Fruit fly (Drosophila melanogaster) whole organism, embryonic: ENCODE data around the gene CG43998.
A peak's percentile ranks its signal among the peaks of the same experiment; 100 is the strongest.

Experiments
- Adf1 ChIP-seq: fragments of 200-800 bp; sonication (Bioruptor generic); IDR thresholded peaks from 2 replicates; pipeline ENCODE4 v1.3.6; 2022; ENCODE audit warnings: missing biosample characterization, missing genetic modification characterization
- BEAF-32 ChIP-seq: fragments of 200-800 bp; sonication (Bioruptor generic); optimal IDR thresholded peaks from 3 replicates; lab custom pipeline; 2017; ENCODE audit warnings: missing biosample characterization, missing genetic modification characterization, mild to moderate bottlenecking, moderate library complexity, missing genetic modification reagents
- Bdp1 ChIP-seq: fragments of 200-800 bp; sonication (Bioruptor generic); optimal IDR thresholded peaks from 3 replicates; lab custom pipeline; 2016; ENCODE audit warnings: missing biosample characterization, missing genetic modification characterization
- CG10267 ChIP-seq: fragments of 200-800 bp; sonication (Bioruptor generic); optimal IDR thresholded peaks from 2 replicates; lab custom pipeline; 2018; ENCODE audit warnings: missing biosample characterization, mild to moderate bottlenecking, missing genetic modification characterization, moderate library complexity
- CG11456 ChIP-seq: fragments of 200-800 bp; sonication (Bioruptor generic); IDR thresholded peaks from 3 replicates; pipeline ENCODE4 v1.3.6; 2022; ENCODE audit warnings: missing biosample characterization, missing genetic modification characterization
- CG11696 ChIP-seq: fragments of 200-800 bp; sonication (Bioruptor generic); IDR thresholded peaks from 2 replicates; pipeline ENCODE4 v1.3.6; 2022; ENCODE audit warnings: missing biosample characterization, missing genetic modification characterization
- CG2712 ChIP-seq: fragments of 200-800 bp; optimal IDR thresholded peaks from 3 replicates; lab custom pipeline; 2019; ENCODE audit warnings: missing biosample characterization, mild to moderate bottlenecking, missing genetic modification characterization, moderate library complexity
- CG2889 ChIP-seq: fragments of 200-800 bp; sonication (Bioruptor generic); IDR thresholded peaks from 3 replicates; pipeline ENCODE4 v1.3.6; 2022; ENCODE audit warnings: missing biosample characterization, missing genetic modification characterization
- CG4328 ChIP-seq: fragments of 200-800 bp; sonication (Bioruptor generic); optimal IDR thresholded peaks from 3 replicates; lab custom pipeline; 2017; ENCODE audit warnings: missing biosample characterization, missing genetic modification reagents, missing genetic modification characterization
- CG5180 ChIP-seq: fragments of 200-800 bp; sonication (Bioruptor generic); optimal IDR thresholded peaks from 3 replicates; lab custom pipeline; 2017; ENCODE audit warnings: missing biosample characterization, missing genetic modification characterization, mild to moderate bottlenecking, moderate library complexity, missing genetic modification reagents
- CG5953 ChIP-seq: fragments of 200-800 bp; sonication (Bioruptor generic); IDR thresholded peaks from 2 replicates; pipeline ENCODE4 v1.3.6; 2022; ENCODE audit warnings: missing biosample characterization, missing genetic modification characterization
- CG7928 ChIP-seq: fragments of 200-800 bp; sonication (Bioruptor generic); optimal IDR thresholded peaks from 2 replicates; lab custom pipeline; 2017; ENCODE audit warnings: missing biosample characterization, mild to moderate bottlenecking, missing genetic modification characterization
- CG9876 ChIP-seq: fragments of 200-800 bp; sonication (Bioruptor generic); optimal IDR thresholded peaks from 2 replicates; lab custom pipeline; 2016; ENCODE audit warnings: missing biosample characterization, missing genetic modification characterization
- CkIIα-i1 ChIP-seq: fragments of 200-800 bp; sonication (Bioruptor generic); IDR thresholded peaks from 2 replicates; pipeline ENCODE4 v1.3.6; 2022; ENCODE audit warnings: missing biosample characterization, missing genetic modification characterization
- D19A ChIP-seq: fragments of 200-800 bp; optimal IDR thresholded peaks from 3 replicates; lab custom pipeline; 2019; ENCODE audit warnings: missing biosample characterization, mild to moderate bottlenecking, missing genetic modification characterization, moderate library complexity
- Dfd ChIP-seq, 2 experiments: fragments of >200 bp; optimal IDR thresholded peaks; 2 replicates each; lab custom pipeline; 2017; ENCODE audit warnings: missing biosample characterization in 2 of 2, missing genetic modification characterization in 2 of 2
- Dip3 ChIP-seq: fragments of 200-800 bp; sonication (Bioruptor generic); optimal IDR thresholded peaks from 3 replicates; lab custom pipeline; 2016; ENCODE audit warnings: missing biosample characterization, missing genetic modification characterization
- Dll ChIP-seq: fragments of 200-800 bp; sonication (Bioruptor generic); IDR thresholded peaks from 4 replicates; pipeline ENCODE4 v1.3.6; 2022; ENCODE audit warnings: missing biosample characterization, missing genetic modification characterization; ENCODE audit not compliant: partially characterized antibody
- Doc2 ChIP-seq: fragments of 200-800 bp; sonication (Bioruptor generic); IDR thresholded peaks from 2 replicates; pipeline ENCODE4 v1.3.6; 2022; ENCODE audit warnings: missing biosample characterization, missing genetic modification characterization
- Dp ChIP-seq: fragments of 200-800 bp; sonication (Bioruptor generic); optimal IDR thresholded peaks from 2 replicates; lab custom pipeline; 2018; ENCODE audit warnings: missing biosample characterization, mild to moderate bottlenecking, missing genetic modification characterization, moderate library complexity
- Drgx ChIP-seq: fragments of 200-800 bp; sonication (Bioruptor generic); IDR thresholded peaks from 2 replicates; pipeline ENCODE4 v1.3.6; 2022; ENCODE audit warnings: missing biosample characterization, missing genetic modification characterization
- GATAe ChIP-seq: fragments of 200-800 bp; sonication (Bioruptor generic); conservative IDR thresholded peaks from 2 replicates; pipeline ENCODE4 v1.3.6; 2022; ENCODE audit warnings: missing biosample characterization, missing genetic modification characterization
- Gug ChIP-seq: fragments of 200-800 bp; sonication (Bioruptor generic); IDR thresholded peaks from 4 replicates; pipeline ENCODE4 v1.3.6; 2022; ENCODE audit warnings: missing biosample characterization, missing genetic modification characterization
- HLHmδ ChIP-seq: fragments of 200-800 bp; sonication (Bioruptor generic); optimal IDR thresholded peaks from 2 replicates; lab custom pipeline; 2018; ENCODE audit warnings: missing biosample characterization, mild to moderate bottlenecking, missing genetic modification characterization, moderate library complexity
- MBD-R2 ChIP-seq: fragments of 200-800 bp; sonication (Bioruptor generic); IDR thresholded peaks from 2 replicates; pipeline ENCODE4 v1.3.6; 2022; ENCODE audit warnings: missing biosample characterization, missing genetic modification characterization
- Rx ChIP-seq: fragments of 200-800 bp; sonication (Bioruptor generic); IDR thresholded peaks from 2 replicates; pipeline ENCODE4 v1.3.6; 2022; ENCODE audit warnings: missing biosample characterization, missing genetic modification characterization
- Scr ChIP-seq: fragments of 200-800 bp; sonication (Bioruptor generic); IDR thresholded peaks from 2 replicates; pipeline ENCODE4 v1.3.6; 2022; ENCODE audit warnings: missing biosample characterization, missing genetic modification characterization; ENCODE audit not compliant: partially characterized antibody
- Vsx1 ChIP-seq: fragments of 200-800 bp; sonication (Bioruptor generic); optimal IDR thresholded peaks from 2 replicates; lab custom pipeline; 2017; ENCODE audit warnings: missing biosample characterization, mild to moderate bottlenecking, missing genetic modification characterization, missing genetic modification reagents
- Xrp1 ChIP-seq: fragments of 200-800 bp; sonication (Bioruptor generic); IDR thresholded peaks from 2 replicates; pipeline ENCODE4 v1.3.6; 2022; ENCODE audit warnings: missing biosample characterization, missing genetic modification characterization
- ac ChIP-seq: fragments of 200-800 bp; sonication (Bioruptor generic); optimal IDR thresholded peaks from 3 replicates; lab custom pipeline; 2017; ENCODE audit warnings: missing biosample characterization, mild to moderate bottlenecking, missing genetic modification characterization
- cas ChIP-seq: fragments of 200-800 bp; sonication (Bioruptor generic); IDR thresholded peaks from 2 replicates; pipeline ENCODE4 v1.3.6; 2022; ENCODE audit warnings: missing biosample characterization, missing genetic modification characterization
- ci ChIP-seq: fragments of 200-800 bp; sonication (Bioruptor generic); IDR thresholded peaks from 3 replicates; pipeline ENCODE4 v1.3.6; 2022; ENCODE audit warnings: missing biosample characterization, missing genetic modification characterization
- dm ChIP-seq: fragments of 200-800 bp; sonication (Bioruptor generic); optimal IDR thresholded peaks from 3 replicates; lab custom pipeline; 2016; ENCODE audit warnings: missing biosample characterization, missing genetic modification characterization
- dysf ChIP-seq: fragments of 200-800 bp; sonication (Bioruptor generic); IDR thresholded peaks from 3 replicates; pipeline ENCODE4 v1.3.6; 2022; ENCODE audit warnings: missing biosample characterization, missing genetic modification characterization
- ftz-f1 ChIP-seq: fragments of 200-800 bp; sonication (Bioruptor generic); optimal IDR thresholded peaks from 2 replicates; lab custom pipeline; 2016; ENCODE audit warnings: missing biosample characterization, missing genetic modification characterization
- maf-S ChIP-seq: fragments of 200-800 bp; sonication (Bioruptor generic); optimal IDR thresholded peaks from 2 replicates; lab custom pipeline; 2016; ENCODE audit warnings: missing biosample characterization, missing genetic modification characterization
- nerfin-1 ChIP-seq: fragments of 200-800 bp; sonication (Bioruptor generic); optimal IDR thresholded peaks from 3 replicates; lab custom pipeline; 2019; ENCODE audit warnings: missing biosample characterization, mild to moderate bottlenecking, missing genetic modification characterization, moderate library complexity
- pb ChIP-seq: fragments of 200-800 bp; sonication (Bioruptor generic); optimal IDR thresholded peaks from 3 replicates; lab custom pipeline; 2016; ENCODE audit warnings: missing biosample characterization, missing genetic modification characterization
- pita ChIP-seq: fragments of 200-800 bp; sonication (Bioruptor generic); optimal IDR thresholded peaks from 2 replicates; lab custom pipeline; 2017; ENCODE audit warnings: missing biosample characterization, mild to moderate bottlenecking, missing genetic modification characterization
- scrt ChIP-seq: fragments of 200-800 bp; sonication (Bioruptor generic); optimal IDR thresholded peaks from 2 replicates; lab custom pipeline; 2018; ENCODE audit warnings: missing biosample characterization, mild to moderate bottlenecking, missing genetic modification characterization, moderate library complexity
- shn ChIP-seq: fragments of 200-800 bp; sonication (Bioruptor generic); optimal IDR thresholded peaks from 3 replicates; lab custom pipeline; 2016; ENCODE audit warnings: missing biosample characterization, missing genetic modification characterization
- sisA ChIP-seq: fragments of 200-800 bp; sonication (Bioruptor generic); IDR thresholded peaks from 2 replicates; pipeline ENCODE4 v1.3.6; 2022; ENCODE audit warnings: missing biosample characterization, missing genetic modification characterization
- sug ChIP-seq: fragments of 200-800 bp; optimal IDR thresholded peaks from 2 replicates; lab custom pipeline; 2019; ENCODE audit warnings: missing biosample characterization, mild to moderate bottlenecking, missing genetic modification characterization, moderate library complexity
- tgo ChIP-seq: fragments of 200-800 bp; sonication (Bioruptor generic); IDR thresholded peaks from 3 replicates; pipeline ENCODE4 v1.3.6; 2022; ENCODE audit warnings: missing biosample characterization, missing genetic modification characterization
- tup ChIP-seq: fragments of 200-800 bp; sonication (Bioruptor generic); optimal IDR thresholded peaks from 2 replicates; lab custom pipeline; 2016; ENCODE audit warnings: missing biosample characterization, mild to moderate bottlenecking, missing genetic modification characterization, moderate library complexity
- wor ChIP-seq: fragments of 200-800 bp; sonication (Bioruptor generic); IDR thresholded peaks from 2 replicates; pipeline ENCODE4 v1.3.6; 2022; ENCODE audit warnings: missing biosample characterization, missing genetic modification characterization
- zen ChIP-seq: fragments of 200-800 bp; sonication (Bioruptor generic); optimal IDR thresholded peaks from 3 replicates; lab custom pipeline; 2018; ENCODE audit warnings: missing biosample characterization, mild to moderate bottlenecking, missing genetic modification characterization, moderate library complexity

The CG43998 gene

DNA sequence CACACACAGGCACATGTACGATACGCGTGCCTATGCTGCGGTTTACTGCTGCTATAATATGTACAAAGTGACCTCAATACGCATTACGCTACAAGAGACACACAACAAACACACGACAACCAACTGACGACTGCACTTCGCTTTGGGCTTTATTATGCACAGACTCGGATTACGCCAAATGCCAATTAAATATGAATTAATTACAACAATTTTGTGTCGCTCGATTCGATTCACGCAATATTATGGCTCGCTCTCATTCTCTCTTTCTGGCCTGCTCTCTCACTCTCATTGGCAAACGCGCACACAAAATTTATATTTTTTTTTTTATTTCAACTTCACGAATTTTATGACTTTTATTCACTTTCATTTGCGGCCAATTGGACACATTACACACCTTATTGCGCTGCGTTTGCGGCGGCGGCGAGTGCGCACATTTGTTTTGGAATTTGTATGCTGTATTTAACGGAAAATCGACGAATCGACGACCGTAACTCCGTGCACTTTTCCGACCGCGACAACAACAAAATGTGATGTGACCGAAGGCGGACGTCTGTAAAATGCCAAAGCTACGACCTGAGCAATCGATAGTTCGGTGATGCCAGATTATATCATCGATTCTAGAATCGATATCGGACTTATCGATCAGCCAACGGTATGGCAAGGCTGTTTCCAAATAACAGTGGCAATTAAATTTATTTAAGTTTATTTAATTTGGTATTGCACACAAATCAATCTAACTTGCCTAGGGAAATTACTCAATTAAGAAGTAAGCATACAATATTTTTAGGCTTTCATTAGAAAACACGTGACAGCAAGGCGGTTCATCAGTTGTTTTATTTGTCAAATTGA is 6.1 kb downstream of the CG43998 start, which contains the start of the genes sba and CG31141 (continued):
- TF ChIP-seq Dll (GFP tag; lab: Robert Waterston, UW), result peak; percentile 79
- no peak for TF ChIP-seq maf-S (GFP tag; lab: Kevin White, UChicago)
- TF ChIP-seq Rx (GFP tag; lab: Robert Waterston, UW), result no peak
- TF ChIP-seq Dp, result peak; percentile 71
- no peak for TF ChIP-seq Drgx (GFP tag; lab: Robert Waterston, UW)
- peak; percentile 9 for TF ChIP-seq Dip3 (GFP tag; lab: Kevin White, UChicago)
- peak; percentile 15 for TF ChIP-seq CG10267 (tag; lab: Kevin White, UChicago)
- no peak for TF ChIP-seq CG7928 (GFP tag; lab: Kevin White, UChicago)
- TF ChIP-seq Doc2, result no peak
- no peak for TF ChIP-seq Bdp1
- TF ChIP-seq D19A (tag; lab: Kevin White, UChicago), result no peak
- no peak for TF ChIP-seq CkIIα-i1 (GFP tag; lab: Robert Waterston, UW)
- no peak for TF ChIP-seq sug (tag; lab: Kevin White, UChicago)
- TF ChIP-seq ac (GFP tag; lab: Kevin White, UChicago), result no peak
- TF ChIP-seq CG2712 (tag; lab: Kevin White, UChicago), result peak; percentile 0
- TF ChIP-seq pita (GFP tag; lab: Kevin White, UChicago), result no peak
- TF ChIP-seq tgo, result no peak

DNA sequence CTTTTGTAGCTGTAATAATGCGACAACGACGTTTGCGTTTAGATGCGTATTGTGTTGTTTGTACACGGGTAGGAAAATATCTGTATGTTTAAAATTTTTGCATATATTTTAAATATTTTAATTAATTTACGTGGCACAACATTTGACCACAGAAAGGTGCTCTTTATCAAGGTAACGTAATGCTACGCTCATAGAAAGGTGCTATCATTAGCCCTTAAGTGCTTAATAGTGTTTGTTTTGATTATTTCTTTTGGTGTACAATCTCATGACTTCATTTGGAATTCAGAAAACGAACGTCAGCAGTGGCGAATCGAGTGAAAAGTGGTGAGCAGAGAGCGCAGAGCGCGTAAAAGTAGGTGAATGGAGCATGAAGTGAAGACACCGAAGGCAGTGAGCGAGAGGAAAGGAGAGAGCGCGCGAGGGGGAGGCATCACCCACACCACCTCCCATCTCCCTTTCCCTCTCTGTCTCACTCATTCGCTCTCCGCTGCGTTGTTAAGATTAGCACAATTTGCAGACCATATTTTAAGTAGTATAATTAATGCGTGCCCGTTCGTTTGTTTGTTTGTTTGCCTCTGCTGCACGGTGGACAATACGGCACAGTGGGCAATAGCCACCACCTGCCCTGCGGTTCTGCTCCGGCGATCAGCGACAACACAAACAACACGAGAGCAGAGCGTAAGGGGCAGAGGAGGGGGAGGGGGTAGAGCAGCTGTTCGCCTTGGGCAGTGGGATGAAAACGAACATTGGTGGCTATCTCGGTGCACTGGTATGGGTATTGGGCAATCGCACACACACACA is 6.9 kb downstream of the CG43998 start:
- TF ChIP-seq CG11696 (GFP tag; lab: Robert Waterston, UW) (no peak), Xrp1 (GFP tag; lab: Robert Waterston, UW) (peak; percentile 58), cas (no peak), ci (GFP tag; lab: Robert Waterston, UW) (peak; percentile 57; the same call in 1 of the 3 replicates), Adf1 (GFP tag; lab: Robert Waterston, UW) (peak; percentile 40; the same call in 1 of the 2 replicates), MBD-R2 (peak; percentile 13; the same call in 1 of the 2 replicates), dm (GFP tag; lab: Kevin White, UChicago) (no peak), ftz-f1 (GFP tag; lab: Kevin White, UChicago) (peak; percentile 90), zen (no peak), GATAe (no peak), wor (GFP tag; lab: Robert Waterston, UW) (no peak), CG5953 (GFP tag; lab: Robert Waterston, UW) (no peak), HLHmδ (peak; percentile 53), BEAF-32 (GFP tag; lab: Kevin White, UChicago) (no peak), nerfin-1 (tag; lab: Kevin White, UChicago) (no peak), Dfd (GFP tag; optimal IDR thresholded peaks at IDR 0.05; lab: Kevin White, UChicago) (no peak), CG11456 (GFP tag; lab: Robert Waterston, UW) (0 out of 3 replicates have a peak, but pooled peaks have one; percentile 57), CG2889 (0 out of 3 replicates have a peak, but pooled peaks have one; percentile 12), Gug (peak; percentile 39; the same call in 2 of the 4 replicates), dysf (peak; percentile 40), Scr (peak; percentile 41), CG4328 (GFP tag; lab: Kevin White, UChicago) (peak; percentile 35), scrt (GFP tag; lab: Kevin White, UChicago) (no peak), CG9876 (GFP tag; lab: Kevin White, UChicago) (no peak), sisA (GFP tag; lab: Robert Waterston, UW) (peak; percentile 49), tup (peak; percentile 12), shn (GFP tag; lab: Kevin White, UChicago) (peak; percentile 2), pb (peak; percentile 23), Vsx1 (GFP tag; lab: Kevin White, UChicago) (no peak), CG5180 (GFP tag; lab: Kevin White, UChicago) (peak; percentile 18)
